Worm (Caenorhabditis elegans): ENCODE results near the gene VZK822L.2.

Gene VZK822L.2

DNA sequence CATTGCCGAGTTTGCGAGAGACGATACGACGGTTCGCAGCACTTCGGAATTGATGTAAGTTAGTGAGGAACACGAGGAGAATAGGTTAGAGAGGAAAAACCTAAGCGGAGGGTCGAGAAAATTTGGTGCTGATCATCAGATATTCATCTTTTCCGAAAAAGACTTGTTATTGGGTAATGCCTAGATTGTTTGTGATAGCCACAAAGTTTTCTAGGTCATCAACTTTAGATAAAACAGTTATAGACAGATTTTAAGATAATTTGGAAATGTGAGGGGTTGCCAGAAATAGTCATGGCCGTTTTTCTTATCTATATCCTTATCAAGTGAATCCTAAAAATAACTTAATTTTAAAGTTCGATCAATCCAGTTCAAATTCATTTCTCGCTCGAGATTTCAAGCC, 11.4 kb upstream of the VZK822L.2 start:
- TF ChIP-seq bed-3 (GFP tag; optimal IDR thresholded peaks at IDR 0.05) = no peak
- no peak for TF ChIP-seq lin-13 (tag; optimal IDR thresholded peaks at IDR 0.05)
- TF ChIP-seq M03D4.4 (tag; optimal IDR thresholded peaks at IDR 0.05) = no peak
- no peak for TF ChIP-seq ces-1 (GFP tag; optimal IDR thresholded peaks at IDR 0.05)
- TF ChIP-seq tbx-8 (GFP tag; optimal IDR thresholded peaks at IDR 0.05) = no peak
- peak; percentile 66 for TF ChIP-seq elt-1 (tag; optimal IDR thresholded peaks at IDR 0.05; ENCODE audit: borderline replicate concordance, insufficient read depth)
- TF ChIP-seq ceh-83 (GFP tag; optimal IDR thresholded peaks at IDR 0.05) = no peak

DNA sequence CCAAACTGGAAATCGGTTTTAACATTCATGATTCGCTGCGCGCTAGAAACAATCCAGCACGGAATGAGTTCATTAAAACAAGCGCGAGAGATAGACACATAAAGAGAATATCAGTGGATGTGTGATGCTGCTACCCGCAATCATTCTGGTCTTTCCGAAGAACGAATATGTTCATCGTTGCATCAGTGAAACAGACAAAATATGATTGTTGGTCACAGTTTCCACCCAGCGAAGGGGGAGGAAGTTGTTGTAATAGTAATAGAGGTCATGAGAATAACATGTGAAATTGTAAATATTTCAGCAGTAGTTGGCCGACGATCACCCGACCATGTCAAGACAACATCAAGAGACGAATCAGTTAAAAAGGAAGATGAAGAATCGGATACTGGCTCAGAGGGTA, 10.6 kb upstream of the VZK822L.2 start:
- TF ChIP-seq mep-1 (tag; optimal IDR thresholded peaks at IDR 0.05) (no peak), elt-1 (tag; optimal IDR thresholded peaks at IDR 0.05; ENCODE audit: borderline replicate concordance, insufficient read depth) (no peak), sptf-1 (tag; optimal IDR thresholded peaks at IDR 0.05) (no peak), zip-8 (tag; optimal IDR thresholded peaks at IDR 0.05) (no peak)

DNA sequence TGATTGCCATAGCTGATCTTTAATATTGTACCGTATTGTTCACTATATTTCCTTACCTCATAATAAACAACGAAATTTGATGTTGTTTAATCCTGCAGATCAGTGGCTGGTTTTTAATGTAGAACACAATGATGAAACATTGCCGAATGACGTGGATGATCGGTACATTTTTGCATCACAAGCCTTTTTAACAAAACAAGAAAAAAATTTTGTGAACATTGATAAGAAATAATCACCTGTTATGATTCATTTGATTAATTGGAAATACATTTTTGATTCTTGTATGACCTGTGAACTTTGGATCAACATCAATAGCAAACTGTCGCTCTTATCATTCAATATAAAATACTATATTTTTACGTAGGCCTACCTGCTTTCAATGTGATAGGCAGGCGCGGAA, 9.0 kb upstream of the VZK822L.2 start:
- no peak for TF ChIP-seq M03D4.4 (tag; optimal IDR thresholded peaks at IDR 0.05)
- no peak for TF ChIP-seq nhr-237 (tag; optimal IDR thresholded peaks at IDR 0.05)
- TF ChIP-seq mab-5 (tag; optimal IDR thresholded peaks at IDR 0.05) = no peak
- TF ChIP-seq ztf-11 (tag; optimal IDR thresholded peaks at IDR 0.05) = no peak
- TF ChIP-seq flh-1 (GFP tag; optimal IDR thresholded peaks at IDR 0.05) = no peak
- TF ChIP-seq pha-4 (tag; optimal IDR thresholded peaks at IDR 0.05) = no peak
- no peak for TF ChIP-seq drap-1 (GFP tag; optimal IDR thresholded peaks at IDR 0.05)
- TF ChIP-seq elt-3 (tag; optimal IDR thresholded peaks at IDR 0.05) = no peak
- no peak for TF ChIP-seq tbx-8 (GFP tag; optimal IDR thresholded peaks at IDR 0.05)
- TF ChIP-seq mep-1 (tag; optimal IDR thresholded peaks at IDR 0.05) = no peak
- no peak for TF ChIP-seq snpc-4 (tag; optimal IDR thresholded peaks at IDR 0.05)
- TF ChIP-seq lsy-2 (tag; optimal IDR thresholded peaks at IDR 0.05) = no peak
- no peak for TF ChIP-seq blmp-1 (tag; optimal IDR thresholded peaks at IDR 0.05)
- TF ChIP-seq unc-62 (GFP tag; optimal IDR thresholded peaks at IDR 0.05) = no peak

DNA sequence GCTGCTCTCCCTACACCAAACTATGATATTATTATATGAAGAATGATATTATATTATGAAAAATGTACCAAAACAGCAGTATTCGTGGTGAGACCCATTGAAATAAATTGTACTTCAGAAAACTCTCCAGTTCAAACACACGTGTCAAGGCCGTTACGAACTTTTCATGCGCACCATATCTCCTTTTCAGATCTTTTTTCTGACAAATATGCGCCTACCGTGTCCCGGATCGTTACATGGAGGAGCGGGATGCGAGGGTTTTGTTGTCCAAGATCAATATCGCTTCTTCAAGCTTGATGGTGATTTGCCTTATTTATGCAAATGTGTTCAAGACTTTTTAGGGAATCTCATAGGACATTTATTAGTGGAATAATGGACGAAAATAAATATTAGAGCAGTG, 8.1 kb upstream of the VZK822L.2 start:
- TF ChIP-seq elt-1 (tag; optimal IDR thresholded peaks at IDR 0.05; ENCODE audit: borderline replicate concordance, insufficient read depth) (peak; percentile 5), mab-5 (tag; optimal IDR thresholded peaks at IDR 0.05) (no peak)

DNA sequence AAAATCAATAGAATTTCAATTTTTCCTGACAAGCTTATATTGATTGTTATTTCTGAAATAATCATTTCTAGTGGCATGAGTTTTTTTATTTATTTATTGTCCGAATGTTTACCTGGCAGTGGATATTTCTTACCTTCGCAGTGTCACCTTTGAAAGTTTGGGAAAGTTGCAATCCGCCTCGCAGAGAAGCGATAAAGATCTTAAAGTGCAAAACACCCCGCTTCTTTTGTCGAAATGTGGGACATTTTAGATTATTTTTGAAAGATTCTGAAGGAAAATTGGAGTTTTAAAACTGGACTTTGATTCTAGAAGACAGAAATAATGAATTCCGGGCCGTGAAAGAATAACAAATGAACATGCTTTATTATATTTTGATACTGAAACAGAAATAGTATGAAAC, 3.1 kb upstream of the VZK822L.2 start:
- TF ChIP-seq nhr-12 (tag; optimal IDR thresholded peaks at IDR 0.05) (no peak), nhr-237 (tag; optimal IDR thresholded peaks at IDR 0.05) (no peak), hlh-1 (tag; optimal IDR thresholded peaks at IDR 0.05) (no peak)

DNA sequence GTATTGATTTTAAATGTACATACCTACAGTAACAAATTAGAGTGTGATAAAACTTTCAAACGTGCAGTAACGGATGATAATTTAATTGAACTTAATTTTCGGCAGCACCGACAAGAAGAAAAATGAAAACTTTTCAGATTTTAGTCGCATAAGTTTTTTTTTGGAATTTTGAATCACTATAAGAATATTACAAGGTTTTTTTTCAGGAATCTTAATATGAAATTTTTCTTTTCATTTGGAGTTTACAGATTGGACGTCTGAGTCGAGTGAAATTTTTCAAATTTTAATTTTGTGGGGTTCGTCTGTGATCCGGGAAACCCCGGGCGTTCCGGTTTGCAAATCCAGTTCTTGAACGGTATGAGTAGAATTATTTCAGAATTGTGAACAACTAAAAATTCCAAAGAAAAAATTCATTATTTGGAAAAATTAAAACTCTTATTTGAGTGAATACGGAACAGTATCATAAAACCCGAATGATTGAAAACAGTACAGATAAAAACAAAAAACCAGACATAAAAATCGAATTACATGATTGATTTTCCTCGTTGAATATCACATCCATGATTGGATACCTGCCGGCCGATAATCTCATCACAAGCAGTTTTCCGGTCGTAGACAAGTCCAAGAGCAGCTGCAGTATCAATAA, 1.6 kb downstream of the VZK822L.2 start:
- TF ChIP-seq sptf-1 (tag; optimal IDR thresholded peaks at IDR 0.05) (no peak), ceh-39 (tag; optimal IDR thresholded peaks at IDR 0.05) (no peak), zip-8 (tag; optimal IDR thresholded peaks at IDR 0.05) (no peak), unc-62 (GFP tag; optimal IDR thresholded peaks at IDR 0.05) (no peak), hlh-1 (tag; optimal IDR thresholded peaks at IDR 0.05) (no peak), ces-1 (GFP tag; optimal IDR thresholded peaks at IDR 0.05) (no peak), ceh-43 (GFP tag; optimal IDR thresholded peaks at IDR 0.05) (no peak), nhr-12 (tag; optimal IDR thresholded peaks at IDR 0.05) (no peak), ham-2 (GFP tag; optimal IDR thresholded peaks at IDR 0.05) (no peak), pha-4 (tag; optimal IDR thresholded peaks at IDR 0.05) (no peak)

DNA sequence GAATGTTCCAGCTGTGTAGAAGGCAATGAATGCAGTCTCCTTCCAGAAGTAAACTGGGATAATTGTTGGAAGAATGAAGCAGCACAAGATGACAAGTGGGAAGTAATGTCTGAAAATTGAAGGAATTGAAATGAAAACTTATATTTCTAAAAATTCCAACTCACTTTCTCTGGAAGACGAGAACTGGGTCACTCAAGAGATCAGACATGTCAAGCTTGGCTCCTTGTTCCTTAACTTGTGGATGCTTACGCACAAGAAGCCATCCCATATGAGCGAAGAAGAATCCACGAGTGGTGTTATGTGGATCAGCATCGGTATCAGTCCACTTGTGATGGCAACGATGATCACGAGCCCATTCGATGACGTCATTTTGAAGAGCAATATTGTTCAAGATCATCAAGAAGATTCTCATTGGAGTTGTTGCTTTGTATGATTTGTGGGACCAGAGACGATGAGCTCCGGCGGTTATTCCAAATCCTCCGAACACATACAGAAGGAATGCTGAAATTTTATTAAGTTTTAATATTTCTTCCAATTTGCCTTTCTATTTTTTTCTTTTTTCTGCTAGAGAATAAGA, 2.5 kb downstream of the VZK822L.2 start:
- TF ChIP-seq lin-32 (GFP tag; optimal IDR thresholded peaks at IDR 0.05) = no peak
- no peak for TF ChIP-seq nhr-28 (tag; optimal IDR thresholded peaks at IDR 0.05)
- TF ChIP-seq drap-1 (GFP tag; optimal IDR thresholded peaks at IDR 0.05) = no peak
- no peak for TF ChIP-seq mls-2 (tag; optimal IDR thresholded peaks at IDR 0.05)
- TF ChIP-seq elt-3 (tag; optimal IDR thresholded peaks at IDR 0.05) = no peak
- TF ChIP-seq ces-1 (GFP tag; optimal IDR thresholded peaks at IDR 0.05) = no peak
- no peak for TF ChIP-seq ztf-11 (tag; optimal IDR thresholded peaks at IDR 0.05)
- no peak for TF ChIP-seq nhr-12 (tag; optimal IDR thresholded peaks at IDR 0.05)
- no peak for TF ChIP-seq ceh-83 (GFP tag; optimal IDR thresholded peaks at IDR 0.05)
- no peak for TF ChIP-seq bed-3 (GFP tag; optimal IDR thresholded peaks at IDR 0.05)
- no peak for TF ChIP-seq unc-39 (tag; optimal IDR thresholded peaks at IDR 0.05)
- no peak for TF ChIP-seq snpc-4 (tag; optimal IDR thresholded peaks at IDR 0.05)
- TF ChIP-seq M03D4.4 (tag; optimal IDR thresholded peaks at IDR 0.05) = no peak
- no peak for TF ChIP-seq pha-4 (tag; optimal IDR thresholded peaks at IDR 0.05)
- TF ChIP-seq nhr-76 (tag; optimal IDR thresholded peaks at IDR 0.05) = no peak
